Fruit fly (Drosophila melanogaster) whole organism, embryonic: ENCODE results near the gene CG34117.

Source experiments
- ATbp ChIP-seq: fragments of 200-800 bp; sonication (Bioruptor generic); optimal IDR thresholded peaks from 2 replicates; lab custom pipeline; 2017; ENCODE audit warnings: missing biosample characterization, mild to moderate bottlenecking, missing genetic modification characterization, missing genetic modification reagents
- Bteb2 ChIP-seq: fragments of 200-800 bp; sonication (Bioruptor generic); optimal IDR thresholded peaks from 2 replicates; lab custom pipeline; 2016; ENCODE audit warnings: missing biosample characterization, missing genetic modification characterization
- CG10979 ChIP-seq: fragments of 200-800 bp; sonication (Bioruptor generic); optimal IDR thresholded peaks from 2 replicates; lab custom pipeline; 2018; ENCODE audit warnings: missing biosample characterization, mild to moderate bottlenecking, missing genetic modification characterization, moderate library complexity
- CG11085 ChIP-seq: fragments of 200-800 bp; sonication (Bioruptor generic); IDR thresholded peaks from 2 replicates; pipeline ENCODE4 v1.3.6; 2022; ENCODE audit warnings: missing biosample characterization, missing genetic modification characterization
- CG12104 ChIP-seq: fragments of 200-800 bp; sonication (Bioruptor generic); optimal IDR thresholded peaks from 3 replicates; lab custom pipeline; 2016; ENCODE audit warnings: missing biosample characterization, missing genetic modification characterization
- CG12155 ChIP-seq: fragments of 200-800 bp; sonication (Bioruptor generic); optimal IDR thresholded peaks from 3 replicates; lab custom pipeline; 2016; ENCODE audit warnings: missing biosample characterization, missing genetic modification characterization
- CG12236 ChIP-seq: fragments of 200-800 bp; sonication (Bioruptor generic); optimal IDR thresholded peaks from 2 replicates; lab custom pipeline; 2016; ENCODE audit warnings: missing biosample characterization, missing genetic modification characterization
- CG1233 ChIP-seq: fragments of 200-800 bp; sonication (Bioruptor generic); optimal IDR thresholded peaks from 4 replicates; lab custom pipeline; 2018; ENCODE audit warnings: missing biosample characterization, mild to moderate bottlenecking, missing genetic modification characterization
- CG14441 ChIP-seq: fragments of 200-800 bp; sonication (Bioruptor generic); IDR thresholded peaks from 2 replicates; pipeline ENCODE4 v1.3.6; 2022; ENCODE audit warnings: missing biosample characterization, missing genetic modification characterization
- CG1792 ChIP-seq: fragments of 200-800 bp; sonication (Bioruptor generic); optimal IDR thresholded peaks from 2 replicates; lab custom pipeline; 2016; ENCODE audit warnings: missing biosample characterization, missing genetic modification characterization
- CG34376 ChIP-seq: fragments of 200-800 bp; sonication (Bioruptor generic); optimal IDR thresholded peaks from 2 replicates; lab custom pipeline; 2018; ENCODE audit warnings: missing biosample characterization, mild to moderate bottlenecking, missing genetic modification characterization
- CG4282 ChIP-seq: fragments of 200-800 bp; sonication (Bioruptor generic); optimal IDR thresholded peaks from 2 replicates; lab custom pipeline; 2016; ENCODE audit warnings: missing biosample characterization, missing genetic modification characterization
- CG9817 ChIP-seq: fragments of 200-800 bp; sonication (Bioruptor generic); optimal IDR thresholded peaks from 2 replicates; lab custom pipeline; 2018; ENCODE audit warnings: missing biosample characterization, mild to moderate bottlenecking, missing genetic modification characterization, moderate library complexity
- Dp ChIP-seq: fragments of 200-800 bp; sonication (Bioruptor generic); optimal IDR thresholded peaks from 2 replicates; lab custom pipeline; 2018; ENCODE audit warnings: missing biosample characterization, mild to moderate bottlenecking, missing genetic modification characterization, moderate library complexity
- E2f1 ChIP-seq: fragments of 200-800 bp; sonication (Bioruptor generic); IDR thresholded peaks from 2 replicates; pipeline ENCODE4 v1.3.6; 2022; ENCODE audit warnings: missing biosample characterization, missing genetic modification characterization
- Elba2 ChIP-seq: fragments of 200-800 bp; sonication (Bioruptor generic); optimal IDR thresholded peaks from 3 replicates; lab custom pipeline; 2016; ENCODE audit warnings: missing biosample characterization, missing genetic modification characterization
- HLH54F ChIP-seq: fragments of 200-800 bp; sonication (Bioruptor generic); optimal IDR thresholded peaks from 3 replicates; lab custom pipeline; 2016; ENCODE audit warnings: missing biosample characterization, missing genetic modification characterization
- Hr39 ChIP-seq: fragments of >200 bp; optimal IDR thresholded peaks from 2 replicates; lab custom pipeline; 2017
- Lim3 ChIP-seq: fragments of 200-800 bp; sonication (Bioruptor generic); IDR thresholded peaks from 2 replicates; pipeline ENCODE4 v1.3.6; 2022; ENCODE audit warnings: missing biosample characterization, missing genetic modification characterization
- Meics ChIP-seq: fragments of 200-800 bp; sonication (Bioruptor generic); optimal IDR thresholded peaks from 2 replicates; lab custom pipeline; 2017; ENCODE audit warnings: missing biosample characterization, mild to moderate bottlenecking, missing genetic modification characterization
- Mrtf ChIP-seq: fragments of 200-800 bp; sonication (Bioruptor generic); IDR thresholded peaks from 3 replicates; pipeline ENCODE4 v1.3.6; 2022; ENCODE audit warnings: missing biosample characterization, missing genetic modification characterization
- Oli ChIP-seq: fragments of 200-800 bp; sonication (Bioruptor generic); optimal IDR thresholded peaks from 2 replicates; lab custom pipeline; 2018; ENCODE audit warnings: missing biosample characterization, mild to moderate bottlenecking, missing genetic modification characterization, moderate library complexity
- Poxn ChIP-seq: fragments of 200-800 bp; sonication (Bioruptor generic); IDR thresholded peaks from 2 replicates; pipeline ENCODE4 v1.3.6; 2022; ENCODE audit warnings: missing biosample characterization, missing genetic modification characterization
- TFAM ChIP-seq: fragments of 200-800 bp; sonication (Bioruptor generic); optimal IDR thresholded peaks from 2 replicates; lab custom pipeline; 2017; ENCODE audit warnings: missing biosample characterization, missing genetic modification characterization, inconsistent platforms
- ase ChIP-seq: fragments of 200-800 bp; sonication (Bioruptor generic); IDR thresholded peaks from 3 replicates; pipeline ENCODE4 v1.3.6; 2022; ENCODE audit warnings: missing biosample characterization, missing genetic modification characterization
- bigmax ChIP-seq: fragments of 200-800 bp; sonication (Bioruptor generic); optimal IDR thresholded peaks from 2 replicates; lab custom pipeline; 2018; ENCODE audit warnings: missing biosample characterization, mild to moderate bottlenecking, missing genetic modification characterization
- chm ChIP-seq: fragments of 200-800 bp; sonication (Bioruptor generic); IDR thresholded peaks from 2 replicates; pipeline ENCODE4 v1.3.6; 2022; ENCODE audit warnings: missing biosample characterization, missing genetic modification characterization
- ci ChIP-seq: fragments of 200-800 bp; sonication (Bioruptor generic); IDR thresholded peaks from 3 replicates; pipeline ENCODE4 v1.3.6; 2022; ENCODE audit warnings: missing biosample characterization, missing genetic modification characterization
- dan ChIP-seq: fragments of 200-800 bp; sonication (Bioruptor generic); IDR thresholded peaks from 2 replicates; pipeline ENCODE4 v1.3.6; 2022; ENCODE audit warnings: missing biosample characterization, missing genetic modification characterization
- dm ChIP-seq: fragments of 200-800 bp; sonication (Bioruptor generic); optimal IDR thresholded peaks from 3 replicates; lab custom pipeline; 2016; ENCODE audit warnings: missing biosample characterization, missing genetic modification characterization
- dysf ChIP-seq: fragments of 200-800 bp; sonication (Bioruptor generic); IDR thresholded peaks from 3 replicates; pipeline ENCODE4 v1.3.6; 2022; ENCODE audit warnings: missing biosample characterization, missing genetic modification characterization
- hkb ChIP-seq, 2 experiments: fragments of 200-800 bp in 1 of 2; fragments of >200 bp in 1 of 2; sonication (Bioruptor generic) in 1 of 2; IDR thresholded peaks in 1 of 2; optimal IDR thresholded peaks in 1 of 2; 2 replicates each; pipeline versions ENCODE4 v1.3.6 to Lab custom; 2017 to 2022; ENCODE audit warnings: missing biosample characterization in 1 of 2, missing genetic modification characterization in 1 of 2
- klu ChIP-seq: fragments of 200-800 bp; sonication (Bioruptor generic); IDR thresholded peaks from 2 replicates; pipeline ENCODE4 v1.3.6; 2022; ENCODE audit warnings: missing biosample characterization, missing genetic modification characterization
- knrl ChIP-seq: fragments of 200-800 bp; sonication (Bioruptor generic); IDR thresholded peaks from 3 replicates; pipeline ENCODE4 v1.3.6; 2022; ENCODE audit warnings: missing biosample characterization, missing genetic modification characterization; ENCODE audit not compliant: partially characterized antibody
- lbe ChIP-seq: fragments of 200-800 bp; sonication (Bioruptor generic); optimal IDR thresholded peaks from 2 replicates; lab custom pipeline; 2016; ENCODE audit warnings: missing biosample characterization, mild to moderate bottlenecking, missing genetic modification characterization
- lmd ChIP-seq: fragments of 200-800 bp; sonication (Bioruptor generic); IDR thresholded peaks from 2 replicates; pipeline ENCODE4 v1.3.6; 2022; ENCODE audit warnings: missing biosample characterization, missing genetic modification characterization
- mam ChIP-seq: fragments of 200-800 bp; sonication (Bioruptor generic); optimal IDR thresholded peaks from 3 replicates; lab custom pipeline; 2016; ENCODE audit warnings: missing biosample characterization, missing genetic modification characterization
- org-1 ChIP-seq: fragments of 200-800 bp; sonication (Bioruptor generic); optimal IDR thresholded peaks from 2 replicates; lab custom pipeline; 2017; ENCODE audit warnings: missing biosample characterization, missing genetic modification characterization
- p53 ChIP-seq: fragments of 200-800 bp; sonication (Bioruptor generic); optimal IDR thresholded peaks from 2 replicates; lab custom pipeline; 2016; ENCODE audit warnings: missing biosample characterization, missing genetic modification characterization
- prd ChIP-seq, 3 experiments: fragments of >200 bp in 2 of 3; fragments of 200-800 bp in 1 of 3; sonication (Bioruptor generic) in 1 of 3; optimal IDR thresholded peaks in 2 of 3; IDR thresholded peaks in 1 of 3; 2 replicates in 2 of 3; 3 replicates in 1 of 3; pipeline versions ENCODE4 v1.3.6 to Lab custom; 2017 to 2022; ENCODE audit warnings: missing biosample characterization in 1 of 3, missing genetic modification characterization in 1 of 3
- sc ChIP-seq, 3 experiments: fragments of >200 bp in 2 of 3; fragments of 200-800 bp in 1 of 3; sonication (Bioruptor generic) in 1 of 3; optimal IDR thresholded peaks; 2 replicates in 2 of 3; 3 replicates in 1 of 3; lab custom pipeline; 2017; ENCODE audit warnings: mild to moderate bottlenecking in 1 of 3, missing biosample characterization in 1 of 3, missing genetic modification characterization in 1 of 3, missing genetic modification reagents in 1 of 3
- sens ChIP-seq: fragments of 200-800 bp; sonication (Bioruptor generic); peaks from one replicate; lab custom pipeline; 2016; ENCODE audit warnings: missing biosample characterization, missing genetic modification characterization
- sens-2 ChIP-seq: fragments of 200-800 bp; sonication (Bioruptor generic); IDR thresholded peaks from 2 replicates; pipeline ENCODE4 v1.3.6; 2022; ENCODE audit warnings: missing biosample characterization, missing genetic modification characterization
- sim ChIP-seq: fragments of 200-800 bp; sonication (Bioruptor generic); IDR thresholded peaks from 2 replicates; pipeline ENCODE4 v1.3.6; 2022; ENCODE audit warnings: missing biosample characterization, missing genetic modification characterization
- sna ChIP-seq: fragments of 200-800 bp; sonication (Bioruptor generic); IDR thresholded peaks from 2 replicates; pipeline ENCODE4 v1.3.6; 2022; ENCODE audit warnings: missing biosample characterization, missing genetic modification characterization; ENCODE audit not compliant: partially characterized antibody
- tin ChIP-seq: fragments of 200-800 bp; sonication (Bioruptor generic); optimal IDR thresholded peaks from 3 replicates; lab custom pipeline; 2016; ENCODE audit warnings: missing biosample characterization, missing genetic modification characterization
- toy ChIP-seq: fragments of 200-800 bp; sonication (Bioruptor generic); IDR thresholded peaks from 2 replicates; pipeline ENCODE4 v1.3.6; 2022; ENCODE audit warnings: missing biosample characterization, missing genetic modification characterization
- yki ChIP-seq: fragments of >200 bp; optimal IDR thresholded peaks from 3 replicates; lab custom pipeline; 2018
- zen ChIP-seq: fragments of 200-800 bp; sonication (Bioruptor generic); optimal IDR thresholded peaks from 3 replicates; lab custom pipeline; 2018; ENCODE audit warnings: missing biosample characterization, mild to moderate bottlenecking, missing genetic modification characterization, moderate library complexity
- zen2 ChIP-seq: fragments of 200-800 bp; sonication (Bioruptor generic); IDR thresholded peaks from 3 replicates; pipeline ENCODE4 v1.3.6; 2022; ENCODE audit warnings: missing biosample characterization, missing genetic modification characterization; ENCODE audit not compliant: partially characterized antibody

The CG34117 gene

dm6 chr3R:9394385-9395042 is 5.3 kb downstream of the CG34117 start, which contains the start of gene FER (continued):
- TF ChIP-seq CG14441 (GFP tag; lab: Robert Waterston, UW) (peak; percentile 11; the same call in 1 of the 2 replicates), sens-2 (no peak), CG10979 (peak; percentile 31), Elba2 (no peak), CG11085 (GFP tag; lab: Robert Waterston, UW) (no peak), Lim3 (GFP tag; lab: Robert Waterston, UW) (no peak), CG34376 (GFP tag; lab: Kevin White, UChicago) (peak; percentile 76), dysf (GFP tag; lab: Robert Waterston, UW) (peak; percentile 20; the same call in 1 of the 3 replicates), Hr39 (lab: Kevin White, UChicago) (no peak), ase (GFP tag; lab: Robert Waterston, UW) (no peak), CG12236 (no peak), chm (GFP tag; lab: Robert Waterston, UW) (peak; percentile 85), sens (peak; percentile 84), CG12155 (GFP tag; lab: Kevin White, UChicago) (no peak), CG9817 (no peak), org-1 (GFP tag; lab: Kevin White, UChicago) (peak; percentile 5), mam (GFP tag; lab: Kevin White, UChicago) (no peak), zen (tag; lab: Kevin White, UChicago) (no peak), yki (no peak), lbe (peak; percentile 19), zen2 (GFP tag; lab: Robert Waterston, UW) (no peak), lmd (GFP tag; lab: Robert Waterston, UW) (no peak; the same call in 1 of the 2 replicates), Oli (tag; lab: Kevin White, UChicago) (no peak), CG4282 (peak; percentile 19), hkb (optimal IDR thresholded peaks at IDR 0.05; lab: Kevin White, UChicago) (no peak), hkb (GFP tag; IDR thresholded peaks at IDR 0.05; lab: Robert Waterston, UW) (peak; percentile 47), E2f1 (peak; percentile 30; the same call in 1 of the 2 replicates), Dp (GFP tag; lab: Kevin White, UChicago) (no peak), prd (optimal IDR thresholded peaks at IDR 0.05; lab: Kevin White, UChicago) (no peak), prd (GFP tag; IDR thresholded peaks at IDR 0.05; lab: Robert Waterston, UW) (0 out of 3 replicates have a peak, but pooled peaks have one; percentile 29), ATbp (peak; percentile 38), HLH54F (GFP tag; lab: Kevin White, UChicago) (peak; percentile 0), bigmax (GFP tag; lab: Kevin White, UChicago) (no peak), sna (0 out of 2 replicates have a peak, but pooled peaks have one; percentile 40), p53 (GFP tag; lab: Kevin White, UChicago) (no peak), dan (GFP tag; lab: Robert Waterston, UW) (no peak), CG12104 (GFP tag; lab: Kevin White, UChicago) (no peak), knrl (no peak), dm (GFP tag; lab: Kevin White, UChicago) (no peak), sc (optimal IDR thresholded peaks at IDR 0.05; lab: Kevin White, UChicago) (no peak), sc (GFP tag; optimal IDR thresholded peaks at IDR 0.05; lab: Kevin White, UChicago) (no peak), tin (GFP tag; lab: Kevin White, UChicago) (no peak), ci (peak; percentile 85), Bteb2 (GFP tag; lab: Kevin White, UChicago) (no peak), Meics (GFP tag; lab: Kevin White, UChicago) (peak; percentile 37), sim (no peak), klu (no peak), Mrtf (GFP tag; lab: Robert Waterston, UW) (no peak), toy (no peak), CG1233 (GFP tag; lab: Kevin White, UChicago) (no peak), Poxn (GFP tag; lab: Robert Waterston, UW) (no peak), TFAM (no peak), CG1792 (GFP tag; lab: Kevin White, UChicago) (no peak)
